Worm (Caenorhabditis elegans) whole organism, young adult: ENCODE data around the gene ZK1307.7.

ENCODE experiments used
- B0035.1 ChIP-seq: sonication (generic microtip); optimal IDR thresholded peaks from 2 replicates; lab custom pipeline; 2016; ENCODE audit warnings: missing genetic modification characterization, mild to moderate bottlenecking, missing compliant biosample characterization, missing genotype, missing genetic modification reagents
- F23B12.7 ChIP-seq: sonication (generic microtip); optimal IDR thresholded peaks from 2 replicates; lab custom pipeline; 2017; ENCODE audit warnings: missing genetic modification characterization, mild to moderate bottlenecking, missing compliant biosample characterization, antibody characterized with exemption, moderate library complexity; ENCODE audit not compliant: insufficient read depth
- F33H1.4 ChIP-seq: fragments of 200-800 bp; sonication (Bioruptor generic); IDR thresholded peaks from 2 replicates; pipeline ENCODE4 v1.3.6; 2022; ENCODE audit warnings: missing genetic modification reagents, missing genetic modification characterization, missing compliant biosample characterization
- F37B4.10 ChIP-seq: fragments of 200-800 bp; sonication (Bioruptor generic); IDR thresholded peaks from 2 replicates; pipeline ENCODE4 v1.3.6; 2022; ENCODE audit warnings: missing genetic modification characterization, missing compliant biosample characterization
- F39B2.1 ChIP-seq: fragments of 200-800 bp; sonication (Bioruptor generic); IDR thresholded peaks from 2 replicates; pipeline ENCODE4 v1.3.6; 2022; ENCODE audit warnings: missing genetic modification reagents, missing genetic modification characterization, missing compliant biosample characterization
- F49E8.2 ChIP-seq: sonication (generic microtip); optimal IDR thresholded peaks from 3 replicates; lab custom pipeline; 2017; ENCODE audit warnings: missing genetic modification characterization, mild to moderate bottlenecking, missing compliant biosample characterization, antibody characterized with exemption, moderate library complexity; ENCODE audit not compliant: insufficient read depth
- F52B5.7 ChIP-seq: sonication (generic microtip); optimal IDR thresholded peaks from 2 replicates; lab custom pipeline; 2016; ENCODE audit warnings: mild to moderate bottlenecking, missing genetic modification characterization, missing compliant biosample characterization
- F55B11.4 ChIP-seq: sonication (generic microtip); optimal IDR thresholded peaks from 2 replicates; lab custom pipeline; 2016; ENCODE audit warnings: missing compliant biosample characterization, missing genetic modification characterization, borderline replicate concordance; ENCODE audit not compliant: insufficient read depth
- Y95B8A.8 ChIP-seq: fragments of 200-800 bp; sonication (Bioruptor generic); IDR thresholded peaks from 2 replicates; pipeline ENCODE4 v1.3.6; 2022; ENCODE audit warnings: missing genetic modification reagents, missing genetic modification characterization, missing compliant biosample characterization
- athp-1 ChIP-seq: sonication (generic microtip); optimal IDR thresholded peaks from 2 replicates; lab custom pipeline; 2017; ENCODE audit warnings: mild to moderate bottlenecking, missing genetic modification characterization, missing compliant biosample characterization
- attf-3 ChIP-seq: fragments of 200-800 bp; sonication (Bioruptor generic); conservative IDR thresholded peaks from 2 replicates; pipeline ENCODE4 v1.3.6; 2022; ENCODE audit warnings: missing genetic modification reagents, missing genetic modification characterization, missing compliant biosample characterization
- attf-5 ChIP-seq: fragments of 200-800 bp; sonication (Bioruptor generic); optimal IDR thresholded peaks from 2 replicates; lab custom pipeline; 2018; ENCODE audit warnings: mild to moderate bottlenecking, missing genetic modification characterization, missing compliant biosample characterization
- attf-6 ChIP-seq: fragments of 200-800 bp; sonication (Bioruptor generic); IDR thresholded peaks from 2 replicates; pipeline ENCODE4 v1.3.6; 2022; ENCODE audit warnings: missing genetic modification reagents, missing genetic modification characterization, missing compliant biosample characterization
- cebp-1 ChIP-seq, 2 experiments: fragments of 200-800 bp in 1 of 2; sonication (Bioruptor generic) in 1 of 2; sonication (generic microtip) in 1 of 2; IDR thresholded peaks in 1 of 2; optimal IDR thresholded peaks in 1 of 2; 2 replicates each; pipeline versions ENCODE4 v1.3.6 to Lab custom; 2017 to 2022; ENCODE audit warnings: missing compliant biosample characterization in 2 of 2, missing genetic modification characterization in 2 of 2, mild to moderate bottlenecking in 1 of 2, missing genetic modification reagents in 1 of 2, moderate library complexity in 1 of 2
- ceh-100 ChIP-seq: fragments of 200-800 bp; sonication (Bioruptor generic); IDR thresholded peaks from 2 replicates; pipeline ENCODE4 v1.3.6; 2022; ENCODE audit warnings: missing genetic modification reagents, missing genetic modification characterization, missing compliant biosample characterization
- ceh-40 ChIP-seq: fragments of 200-800 bp; sonication (Bioruptor generic); IDR thresholded peaks from 2 replicates; pipeline ENCODE4 v1.3.6; 2022; ENCODE audit warnings: missing genetic modification characterization, missing compliant biosample characterization
- dpl-1 ChIP-seq: fragments of 150-350 bp; optimal IDR thresholded peaks from 2 replicates; lab custom pipeline; 2014; ENCODE audit warnings: missing biosample characterization, missing genetic modification reagents, missing genetic modification characterization
- him-1 ChIP-seq: sonication (generic microtip); optimal IDR thresholded peaks from 2 replicates; lab custom pipeline; 2016; ENCODE audit warnings: missing genotype, missing genetic modification reagents, missing genetic modification characterization, missing compliant biosample characterization
- hmg-1.2 ChIP-seq: fragments of 200-800 bp; sonication (Bioruptor generic); IDR thresholded peaks from 2 replicates; pipeline ENCODE4 v1.3.6; 2022; ENCODE audit warnings: missing genetic modification reagents, missing genetic modification characterization, missing compliant biosample characterization
- hsf-1 ChIP-seq: fragments of 200-800 bp; sonication (Bioruptor generic); IDR thresholded peaks from 2 replicates; pipeline ENCODE4 v1.3.6; 2022; ENCODE audit warnings: missing genetic modification reagents, missing genetic modification characterization, missing compliant biosample characterization
- lin-26 ChIP-seq: fragments of 200-800 bp; sonication (Bioruptor generic); IDR thresholded peaks from 2 replicates; pipeline ENCODE4 v1.3.6; 2022; ENCODE audit warnings: missing genetic modification reagents, missing genetic modification characterization, missing compliant biosample characterization
- lin-54 ChIP-seq: fragments of 200-800 bp; sonication (Bioruptor generic); optimal IDR thresholded peaks from 2 replicates; lab custom pipeline; 2018; ENCODE audit warnings: mild to moderate bottlenecking, missing genetic modification characterization, missing compliant biosample characterization
- lsy-27 ChIP-seq: sonication (generic microtip); optimal IDR thresholded peaks from 2 replicates; lab custom pipeline; 2017; ENCODE audit warnings: missing genetic modification characterization, mild to moderate bottlenecking, missing compliant biosample characterization, antibody characterized with exemption, missing genotype, borderline replicate concordance; ENCODE audit not compliant: insufficient read depth
- mel-28 ChIP-seq: sonication (generic microtip); optimal IDR thresholded peaks from 2 replicates; lab custom pipeline; 2016; ENCODE audit warnings: borderline replicate concordance, mild to moderate bottlenecking, missing genetic modification characterization, missing compliant biosample characterization
- nfya-2 ChIP-seq: fragments of 200-800 bp; sonication (Bioruptor generic); IDR thresholded peaks from 2 replicates; pipeline ENCODE4 v1.3.6; 2022; ENCODE audit warnings: missing genetic modification reagents, missing genetic modification characterization, missing compliant biosample characterization
- nfyb-1 ChIP-seq: fragments of 200-800 bp; sonication (Bioruptor generic); IDR thresholded peaks from 2 replicates; pipeline ENCODE4 v1.3.6; 2022; ENCODE audit warnings: missing genetic modification reagents, missing genetic modification characterization, missing compliant biosample characterization
- nhr-120 ChIP-seq: fragments of 200-800 bp; sonication (Bioruptor generic); IDR thresholded peaks from 2 replicates; pipeline ENCODE4 v1.3.6; 2022; ENCODE audit warnings: missing genetic modification characterization, missing compliant biosample characterization
- nhr-27 ChIP-seq: fragments of 200-800 bp; sonication (Bioruptor generic); optimal IDR thresholded peaks from 2 replicates; lab custom pipeline; 2018; ENCODE audit warnings: mild to moderate bottlenecking, missing genetic modification characterization, moderate library complexity, missing compliant biosample characterization
- nhr-80 ChIP-seq: sonication (generic microtip); optimal IDR thresholded peaks from 2 replicates; lab custom pipeline; 2016; ENCODE audit warnings: missing genetic modification characterization, missing compliant biosample characterization
- nhr-90 ChIP-seq: sonication (generic microtip); optimal IDR thresholded peaks from 2 replicates; lab custom pipeline; 2016; ENCODE audit warnings: missing genotype, mild to moderate bottlenecking, missing genetic modification characterization, missing compliant biosample characterization
- rcor-1 ChIP-seq: fragments of 200-800 bp; sonication (Bioruptor generic); IDR thresholded peaks from 2 replicates; pipeline ENCODE4 v1.3.6; 2022; ENCODE audit warnings: missing genetic modification reagents, missing genetic modification characterization, missing compliant biosample characterization
- rec-8 ChIP-seq, 2 experiments: sonication (generic microtip); optimal IDR thresholded peaks; 2 replicates each; lab custom pipeline; 2016; ENCODE audit warnings: mild to moderate bottlenecking in 2 of 2, missing genetic modification characterization in 2 of 2, missing genetic modification reagents in 2 of 2, missing genotype in 2 of 2, missing biosample characterization in 1 of 2, missing compliant biosample characterization in 1 of 2, moderate library complexity in 1 of 2
- snpc-1.1 ChIP-seq: sonication (generic microtip); optimal IDR thresholded peaks from 2 replicates; lab custom pipeline; 2017; ENCODE audit warnings: missing genetic modification characterization, mild to moderate bottlenecking, missing compliant biosample characterization, antibody characterized with exemption, moderate library complexity, missing genotype, missing genetic modification reagents; ENCODE audit not compliant: insufficient read depth
- snpc-1.3 ChIP-seq: sonication (generic microtip); optimal IDR thresholded peaks from 2 replicates; lab custom pipeline; 2017; ENCODE audit warnings: missing genetic modification characterization, mild to moderate bottlenecking, missing compliant biosample characterization, antibody characterized with exemption, moderate library complexity, missing genotype, missing genetic modification reagents; ENCODE audit not compliant: insufficient read depth
- snpc-4 ChIP-seq, 5 experiments: fragments of 150-350 bp in 1 of 5; sonication (generic microtip) in 4 of 5; optimal IDR thresholded peaks; 2 replicates each; lab custom pipeline; 2014 to 2018; ENCODE audit warnings: missing genetic modification characterization in 5 of 5, missing biosample characterization in 3 of 5, antibody characterized with exemption in 2 of 5, mild to moderate bottlenecking in 2 of 5, missing compliant biosample characterization in 2 of 5, missing genotype in 2 of 5, moderate library complexity in 2 of 5, missing genetic modification reagents in 1 of 5
- sptf-2 ChIP-seq: fragments of 200-800 bp; sonication (Bioruptor generic); optimal IDR thresholded peaks from 2 replicates; lab custom pipeline; 2018; ENCODE audit warnings: mild to moderate bottlenecking, missing genetic modification characterization, missing compliant biosample characterization
- tbp1 ChIP-seq: fragments of 200-800 bp; sonication (Bioruptor generic); optimal IDR thresholded peaks from 2 replicates; lab custom pipeline; 2018; ENCODE audit warnings: mild to moderate bottlenecking, missing genetic modification characterization, missing compliant biosample characterization
- unc-62 ChIP-seq: fragments of 150-350 bp; optimal IDR thresholded peaks from 2 replicates; lab custom pipeline; 2014; ENCODE audit warnings: missing biosample characterization, missing genetic modification reagents, missing genetic modification characterization
- ztf-26 ChIP-seq: sonication (generic microtip); optimal IDR thresholded peaks from 2 replicates; lab custom pipeline; 2017; ENCODE audit warnings: missing genetic modification characterization, missing compliant biosample characterization
- ztf-28 ChIP-seq: fragments of 200-800 bp; sonication (Bioruptor generic); IDR thresholded peaks from 2 replicates; pipeline ENCODE4 v1.3.6; 2022; ENCODE audit warnings: missing genetic modification reagents, missing genetic modification characterization, missing compliant biosample characterization
- ztf-6 ChIP-seq: fragments of 200-800 bp; sonication (Bioruptor generic); IDR thresholded peaks from 2 replicates; pipeline ENCODE4 v1.3.6; 2022; ENCODE audit warnings: missing genetic modification reagents, missing genetic modification characterization, missing compliant biosample characterization

The ZK1307.7 gene

DNA sequence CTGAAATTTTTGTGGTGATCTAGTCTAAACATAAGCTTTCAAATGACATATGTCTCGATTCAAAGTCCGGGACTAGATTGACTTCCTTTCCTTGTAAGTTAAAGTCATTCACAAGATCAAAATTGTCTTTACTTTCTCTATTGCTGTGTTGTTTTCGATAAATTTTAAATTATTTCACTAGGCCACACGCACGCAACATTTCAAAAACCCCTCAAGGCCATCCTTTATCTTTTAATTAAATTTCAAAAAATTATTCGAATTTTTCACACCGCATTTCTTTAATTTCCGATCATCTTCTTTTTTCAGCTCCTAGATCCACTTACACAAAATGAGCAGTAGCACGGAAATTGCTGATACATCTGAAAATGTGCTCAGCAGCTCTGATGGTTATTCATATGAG is at the start of gene ZK1307.7:
Gene ZK1307.7, plus strand, starts transcription at position 301 of the 400 bp plus-strand sequence.
- TF ChIP-seq ztf-6 (GFP tag; lab: Robert Waterston, UW) (no peak), attf-5 (GFP tag; lab: Kevin White, UChicago) (no peak), attf-3 (GFP tag; lab: Robert Waterston, UW) (no peak), nhr-90 (no peak), F37B4.10 (no peak), F49E8.2 (tag; lab: Kevin White, UChicago) (no peak), nhr-80 (no peak), ceh-40 (GFP tag; lab: Robert Waterston, UW) (no peak), him-1 (tag; lab: Kevin White, UChicago) (no peak)

DNA sequence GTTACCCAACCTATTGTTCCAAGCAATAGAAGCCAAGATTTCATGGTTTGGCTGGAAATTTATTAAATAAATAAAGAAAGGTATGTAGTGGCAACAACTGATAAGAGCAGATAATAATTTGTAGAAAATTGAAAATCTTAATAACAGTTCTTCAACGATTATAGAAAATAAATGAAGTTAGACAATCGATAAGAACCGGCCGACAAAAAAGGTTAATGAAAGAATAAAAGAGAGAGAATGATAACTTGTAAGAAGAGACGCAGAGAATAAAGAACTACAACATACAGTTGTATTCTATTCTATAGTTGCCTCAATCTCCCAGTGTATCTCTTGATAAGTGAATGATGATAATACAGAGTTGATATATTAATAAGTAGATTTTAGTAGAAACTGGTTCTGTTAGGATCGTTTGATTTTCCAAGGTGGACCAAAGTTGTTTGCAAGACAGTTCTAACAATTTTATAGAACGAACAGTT is 49.6 kb upstream of the ZK1307.7 start, which contains the start of gene ugt-58:
Gene ugt-58, minus strand, starts transcription at position 51 of the 476 bp plus-strand sequence.
- TF ChIP-seq nhr-80 = peak; percentile 5
- TF ChIP-seq nfya-2 (GFP tag; lab: Robert Waterston, UW) = no peak

DNA sequence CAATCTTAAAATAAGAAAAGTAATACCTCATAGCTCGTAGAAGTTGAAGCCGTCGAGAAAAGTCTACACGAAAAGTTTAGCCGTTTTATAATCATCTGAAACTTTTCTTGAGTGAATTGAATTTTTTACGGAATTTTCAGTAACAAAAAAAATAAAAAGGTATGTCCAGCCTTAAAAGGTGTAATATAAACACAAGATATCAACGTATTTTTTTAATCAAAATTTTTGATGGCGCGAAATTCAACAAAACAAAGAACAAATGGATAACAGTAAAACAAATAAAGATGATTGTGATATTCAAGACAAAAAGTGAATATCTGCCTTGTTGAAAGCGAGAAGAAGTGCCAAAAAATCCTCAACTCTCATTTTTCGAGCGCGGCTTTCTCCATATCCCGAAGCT is 46.7 kb upstream of the ZK1307.7 start, which contains the start of gene eral-1:
Gene eral-1, minus strand, starts transcription at position 101 of the 400 bp plus-strand sequence.
- TF ChIP-seq snpc-1.1 (tag; lab: Kevin White, UChicago) = no peak
- TF ChIP-seq unc-62 (GFP tag; lab: Kevin White, UChicago) = no peak
- no peak for TF ChIP-seq lin-54 (GFP tag; lab: Kevin White, UChicago)
- TF ChIP-seq nhr-120 (GFP tag; lab: Robert Waterston, UW) = no peak
- TF ChIP-seq B0035.1 (tag; lab: Kevin White, UChicago) = no peak
- TF ChIP-seq F37B4.10 = no peak
- no peak for TF ChIP-seq ceh-40 (GFP tag; lab: Robert Waterston, UW)
- TF ChIP-seq ztf-26 (tag; lab: Kevin White, UChicago) = no peak
- no peak for TF ChIP-seq dpl-1 (GFP tag; lab: Kevin White, UChicago)
- TF ChIP-seq F23B12.7 = no peak
- no peak for TF ChIP-seq Y95B8A.8 (GFP tag; lab: Robert Waterston, UW)
- TF ChIP-seq F52B5.7 (tag; lab: Kevin White, UChicago) = no peak
- no peak for TF ChIP-seq F33H1.4 (GFP tag; lab: Robert Waterston, UW)
- TF ChIP-seq hsf-1 (GFP tag; lab: Robert Waterston, UW) = no peak
- TF ChIP-seq sptf-2 = no peak
- no peak for TF ChIP-seq lin-26 (GFP tag; lab: Robert Waterston, UW)
- no peak for TF ChIP-seq nhr-27 (tag; lab: Kevin White, UChicago)
- TF ChIP-seq cebp-1 (GFP tag; IDR thresholded peaks at IDR 0.05; lab: Robert Waterston, UW) = no peak
- no peak for TF ChIP-seq cebp-1 (tag; optimal IDR thresholded peaks at IDR 0.05; lab: Kevin White, UChicago)
- no peak for TF ChIP-seq rcor-1
- TF ChIP-seq F55B11.4 = no peak
- TF ChIP-seq, all 124 proteins: peak for 0

DNA sequence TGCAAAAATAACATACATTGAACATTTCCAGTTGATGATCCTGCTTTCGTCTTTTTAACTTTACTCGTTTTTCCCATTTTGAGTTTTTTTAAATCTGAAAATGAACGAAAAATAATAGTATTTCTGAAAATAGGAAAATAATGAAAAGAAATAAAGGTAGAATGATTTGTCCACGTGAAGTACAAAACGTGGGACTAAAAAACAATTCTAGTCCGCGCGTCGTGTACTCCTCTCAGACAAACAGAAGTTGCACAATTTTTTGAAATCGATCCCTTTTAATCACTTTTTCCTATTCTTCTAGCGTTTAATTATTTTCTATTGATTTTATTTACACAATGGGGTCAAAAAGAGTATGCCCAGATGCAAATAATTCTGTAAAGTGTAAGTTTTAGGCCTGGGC is 45.3 kb upstream of the ZK1307.7 start, which contains the start of the genes E02H1.1 and tag-124:
Gene E02H1.1, minus strand, starts transcription at position 94 of the 400 bp plus-strand sequence.
Gene tag-124, plus strand, starts transcription at position 222 of the 400 bp plus-strand sequence.
- peak; percentile 64; the same call in 1 of the 2 replicates for TF ChIP-seq ztf-28
- TF ChIP-seq tbp1 (GFP tag; lab: Kevin White, UChicago) = peak; percentile 21
- TF ChIP-seq lsy-27 (tag; lab: Kevin White, UChicago) = no peak
- no peak for TF ChIP-seq F39B2.1 (GFP tag; lab: Robert Waterston, UW)
- peak in 1 of 2 experiments; percentile 68 for TF ChIP-seq rec-8 (tag; optimal IDR thresholded peaks at IDR 0.05; lab: Kevin White, UChicago)
- 0 out of 2 replicates have a peak, but pooled peaks have one; percentile 31 for TF ChIP-seq attf-6 (GFP tag; lab: Robert Waterston, UW)
- no peak for TF ChIP-seq hsf-1 (GFP tag; lab: Robert Waterston, UW)
- peak; percentile 62 for TF ChIP-seq rcor-1
- TF ChIP-seq snpc-1.3 = no peak
- peak; percentile 44 for TF ChIP-seq athp-1 (tag; lab: Kevin White, UChicago)
- TF ChIP-seq F33H1.4 (GFP tag; lab: Robert Waterston, UW) = peak; percentile 57
- TF ChIP-seq dpl-1 (GFP tag; lab: Kevin White, UChicago) = no peak
- peak; percentile 40 for TF ChIP-seq him-1 (tag; lab: Kevin White, UChicago)
- no peak for TF ChIP-seq hmg-1.2
- TF ChIP-seq ceh-100 (GFP tag; lab: Robert Waterston, UW) = peak; percentile 57
- no peak for TF ChIP-seq snpc-4 (GFP tag; optimal IDR thresholded peaks at IDR 0.05; lab: Kevin White, UChicago)
- TF ChIP-seq snpc-4 (tag; optimal IDR thresholded peaks at IDR 0.05; lab: Kevin White, UChicago) = peak in 2 of 4 experiments; percentile 22 to 29
- TF ChIP-seq mel-28 (tag; lab: Kevin White, UChicago) = no peak
- TF ChIP-seq nfyb-1 (GFP tag; lab: Robert Waterston, UW) = no peak
